Worm (Caenorhabditis elegans) whole organism, L4/young adult: ENCODE data around the gene F09E10.6.
A peak's percentile ranks its signal among the peaks of the same experiment; 100 is the strongest.

Source experiments
- W03F9.2 ChIP-seq: fragments of 150-350 bp; optimal IDR thresholded peaks from 2 replicates; lab custom pipeline; 2014; ENCODE audit warnings: missing biosample characterization, missing genetic modification characterization
- him-1 ChIP-seq: sonication (generic microtip); optimal IDR thresholded peaks from 2 replicates; lab custom pipeline; 2016; ENCODE audit warnings: missing genotype, missing genetic modification reagents, missing genetic modification characterization, missing compliant biosample characterization

DNA sequence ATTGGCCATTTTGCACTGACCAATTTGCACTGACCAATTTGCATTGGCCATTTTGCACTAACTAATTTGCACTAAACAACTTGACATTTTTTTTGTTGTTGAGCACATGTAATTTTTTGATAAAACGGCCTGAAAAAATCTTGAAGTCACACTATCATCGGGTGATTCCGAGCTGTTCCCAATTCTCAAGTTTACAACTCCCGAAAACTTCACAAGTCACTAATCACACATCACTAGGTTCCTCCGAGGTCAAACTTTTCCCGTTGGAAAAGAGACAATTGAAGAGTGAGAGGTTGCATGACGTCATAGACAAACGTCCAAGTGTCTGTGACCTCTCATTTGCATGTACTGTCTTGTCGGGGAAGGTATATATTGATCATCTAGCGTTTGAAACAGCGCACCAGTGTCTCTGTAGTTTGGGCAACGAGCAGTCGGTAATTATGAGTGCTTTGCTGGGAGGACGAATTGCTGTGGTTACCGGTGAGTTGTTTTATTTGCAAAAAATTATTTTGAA is 11.3 kb downstream of the F09E10.6 start, which contains the start of the genes D1005.10 and dhs-25:
- TF ChIP-seq him-1 (tag; lab: Kevin White, UChicago) (no peak), W03F9.2 (tag; lab: Kevin White, UChicago) (peak; percentile 53)
